Worm (Caenorhabditis elegans) whole organism, L3 larva: Measurements from ENCODE around the gene ZC15.1.
"Not testable (repeated sequence)": the region's sequence is repeated elsewhere in the genome, so short reads cannot be mapped to it uniquely, and the experiment has no call there.

Experiments
- R02D3.7 ChIP-seq: fragments of 150-350 bp; optimal IDR thresholded peaks from 2 replicates; lab custom pipeline; 2014; ENCODE audit warnings: missing biosample characterization, missing genetic modification characterization
- ZK546.5 ChIP-seq: sonication (generic microtip); optimal IDR thresholded peaks from 2 replicates; lab custom pipeline; 2017; ENCODE audit warnings: missing biosample characterization, missing genetic modification characterization
- aly-2 ChIP-seq: fragments of 150-350 bp; optimal IDR thresholded peaks from 2 replicates; lab custom pipeline; 2014; ENCODE audit warnings: missing biosample characterization, missing genetic modification characterization
- ceh-16 ChIP-seq: sonication (generic microtip); optimal IDR thresholded peaks from 2 replicates; lab custom pipeline; 2017; ENCODE audit warnings: missing biosample characterization, missing genetic modification characterization
- ceh-28 ChIP-seq: fragments of 150-350 bp; optimal IDR thresholded peaks from 2 replicates; lab custom pipeline; 2014; ENCODE audit warnings: missing biosample characterization, missing genetic modification reagents, missing genetic modification characterization
- ceh-82 ChIP-seq: fragments of 150-350 bp; optimal IDR thresholded peaks from 2 replicates; lab custom pipeline; 2014; ENCODE audit warnings: missing biosample characterization, missing genetic modification characterization
- ceh-9 ChIP-seq: sonication (generic microtip); optimal IDR thresholded peaks from 2 replicates; lab custom pipeline; 2018; ENCODE audit warnings: missing biosample characterization, missing genetic modification characterization
- daf-12 ChIP-seq: fragments of 150-350 bp; optimal IDR thresholded peaks from 2 replicates; lab custom pipeline; 2014; ENCODE audit warnings: missing biosample characterization, missing genetic modification reagents, missing genetic modification characterization
- egl-27 ChIP-seq: sonication (generic microtip); optimal IDR thresholded peaks from 4 replicates; lab custom pipeline; 2017; ENCODE audit warnings: missing biosample characterization, missing genetic modification reagents, missing genetic modification characterization
- egl-5 ChIP-seq: fragments of 150-350 bp; optimal IDR thresholded peaks from 2 replicates; lab custom pipeline; 2017; ENCODE audit warnings: missing biosample characterization, missing genetic modification reagents, missing genetic modification characterization, inconsistent platforms
- elt-2 ChIP-seq: sonication (generic microtip); optimal IDR thresholded peaks from 2 replicates; lab custom pipeline; 2016; ENCODE audit warnings: missing genetic modification reagents, mild to moderate bottlenecking, missing genetic modification characterization, missing compliant biosample characterization
- elt-3 ChIP-seq, 3 experiments: fragments of 150-350 bp in 1 of 3; sonication (generic microtip) in 2 of 3; optimal IDR thresholded peaks; 2 replicates in 2 of 3; 4 replicates in 1 of 3; lab custom pipeline; 2014 to 2017; ENCODE audit warnings: missing biosample characterization in 3 of 3, missing genetic modification characterization in 3 of 3
- eor-1 ChIP-seq, 2 experiments: fragments of 150-350 bp; optimal IDR thresholded peaks; 2 replicates each; lab custom pipeline; 2014 to 2018; ENCODE audit warnings: missing biosample characterization in 2 of 2, missing genetic modification characterization in 2 of 2
- fkh-10 ChIP-seq: sonication (generic microtip); optimal IDR thresholded peaks from 2 replicates; lab custom pipeline; 2017; ENCODE audit warnings: missing biosample characterization, missing genetic modification reagents, missing genetic modification characterization
- fos-1 ChIP-seq: fragments of 150-350 bp; optimal IDR thresholded peaks from 2 replicates; lab custom pipeline; 2014; ENCODE audit warnings: missing biosample characterization, missing genetic modification characterization
- hmg-11 ChIP-seq: sonication (generic microtip); optimal IDR thresholded peaks from 2 replicates; lab custom pipeline; 2016; ENCODE audit warnings: missing genetic modification characterization, missing compliant biosample characterization
- jun-1 ChIP-seq: fragments of 150-350 bp; optimal IDR thresholded peaks from 2 replicates; lab custom pipeline; 2014; ENCODE audit warnings: missing biosample characterization, missing genetic modification reagents, missing genetic modification characterization
- lin-39 ChIP-seq: fragments of 150-350 bp; optimal IDR thresholded peaks from 2 replicates; lab custom pipeline; 2018; ENCODE audit warnings: missing biosample characterization, missing genetic modification reagents, missing genetic modification characterization
- nfya-1 ChIP-seq: sonication (generic microtip); optimal IDR thresholded peaks from 2 replicates; lab custom pipeline; 2017; ENCODE audit warnings: missing genetic modification characterization, mild to moderate bottlenecking, missing compliant biosample characterization, antibody characterized with exemption, moderate library complexity; ENCODE audit not compliant: insufficient read depth
- nhr-11 ChIP-seq: fragments of 150-350 bp; optimal IDR thresholded peaks from 2 replicates; lab custom pipeline; 2014; ENCODE audit warnings: missing biosample characterization, missing genetic modification characterization
- nhr-12 ChIP-seq: fragments of 150-350 bp; optimal IDR thresholded peaks from 2 replicates; lab custom pipeline; 2014; ENCODE audit warnings: missing biosample characterization, missing genetic modification characterization
- nhr-23 ChIP-seq: fragments of 150-350 bp; optimal IDR thresholded peaks from 2 replicates; lab custom pipeline; 2014; ENCODE audit warnings: missing biosample characterization, missing genetic modification reagents, missing genetic modification characterization
- nhr-237 ChIP-seq: fragments of 150-350 bp; optimal IDR thresholded peaks from 2 replicates; lab custom pipeline; 2014; ENCODE audit warnings: missing biosample characterization, missing genetic modification characterization
- nhr-25 ChIP-seq: sonication (generic microtip); optimal IDR thresholded peaks from 2 replicates; lab custom pipeline; 2017; ENCODE audit warnings: missing biosample characterization, missing genetic modification characterization
- nhr-43 ChIP-seq: sonication (generic microtip); optimal IDR thresholded peaks from 2 replicates; lab custom pipeline; 2016; ENCODE audit warnings: mild to moderate bottlenecking, missing genetic modification characterization, missing compliant biosample characterization; ENCODE audit not compliant: poor library complexity, severe bottlenecking
- nhr-67 ChIP-seq: fragments of 150-350 bp; optimal IDR thresholded peaks from 2 replicates; lab custom pipeline; 2014; ENCODE audit warnings: missing biosample characterization, missing genetic modification characterization
- nhr-76 ChIP-seq: fragments of 150-350 bp; sonication (generic microtip); optimal IDR thresholded peaks from 5 replicates; lab custom pipeline; 2014; ENCODE audit warnings: missing biosample characterization, missing genetic modification characterization
- nhr-77 ChIP-seq: fragments of 150-350 bp; optimal IDR thresholded peaks from 2 replicates; lab custom pipeline; 2014; ENCODE audit warnings: missing biosample characterization, missing genetic modification characterization
- pha-4 ChIP-seq: fragments of 150-350 bp; optimal IDR thresholded peaks from 2 replicates; lab custom pipeline; 2014; ENCODE audit warnings: missing biosample characterization, missing genetic modification reagents, missing genetic modification characterization
- pqm-1 ChIP-seq: fragments of 150-350 bp; optimal IDR thresholded peaks from 2 replicates; lab custom pipeline; 2017; ENCODE audit warnings: missing biosample characterization, missing genetic modification characterization, inconsistent platforms
- skn-1 ChIP-seq: fragments of 150-350 bp; optimal IDR thresholded peaks from 2 replicates; lab custom pipeline; 2014; ENCODE audit warnings: missing biosample characterization, missing genetic modification characterization
- snpc-4 ChIP-seq: fragments of 150-350 bp; optimal IDR thresholded peaks from 2 replicates; lab custom pipeline; 2014; ENCODE audit warnings: missing biosample characterization, missing genetic modification characterization
- unc-39 ChIP-seq: sonication (generic microtip); optimal IDR thresholded peaks from 4 replicates; lab custom pipeline; 2017; ENCODE audit warnings: missing biosample characterization, missing genetic modification characterization
- unc-62 ChIP-seq: fragments of 150-350 bp; sonication (generic microtip); optimal IDR thresholded peaks from 4 replicates; lab custom pipeline; 2014; ENCODE audit warnings: missing biosample characterization, missing genetic modification reagents, missing genetic modification characterization
- zag-1 ChIP-seq: fragments of 150-350 bp; optimal IDR thresholded peaks from 2 replicates; lab custom pipeline; 2014; ENCODE audit warnings: missing biosample characterization, missing genetic modification characterization
- ztf-11 ChIP-seq: fragments of 150-350 bp; optimal IDR thresholded peaks from 2 replicates; lab custom pipeline; 2014; ENCODE audit warnings: missing biosample characterization, missing genetic modification characterization
- ztf-4 ChIP-seq: fragments of 150-350 bp; optimal IDR thresholded peaks from 2 replicates; lab custom pipeline; 2014; ENCODE audit warnings: missing biosample characterization, missing genetic modification characterization

The ZC15.1 gene

ce11 chrV:20279811-20280317, 26.0 kb upstream of the ZC15.1 start, which contains the start of gene pqn-94:
Gene pqn-94, minus strand, starts transcription at chrV:20279861.
- TF ChIP-seq R02D3.7 (tag; lab: Kevin White, UChicago) (no peak), nhr-23 (tag; lab: Kevin White, UChicago) (no peak), pha-4 (tag; lab: Kevin White, UChicago) (peak; percentile 75), nhr-76 (tag; lab: Kevin White, UChicago) (no peak), zag-1 (tag; lab: Kevin White, UChicago) (no peak), nhr-67 (tag; lab: Kevin White, UChicago) (no peak), pqm-1 (no peak)

- TF ChIP-seq lin-39 (tag; lab: Kevin White, UChicago) (no peak), ZK546.5 (tag; lab: Kevin White, UChicago) (no peak), nhr-11 (tag; lab: Kevin White, UChicago) (no peak), unc-62 (GFP tag; lab: Kevin White, UChicago) (no peak), skn-1 (no peak), jun-1 (tag; lab: Kevin White, UChicago) (no peak), nfya-1 (tag; lab: Kevin White, UChicago) (no peak), ztf-4 (tag; lab: Kevin White, UChicago) (no peak)
These were observed 23.1 kb upstream of the ZC15.1 start for ce11 chrV:20282827-20283226.

ce11 chrV:20289317-20289716, 16.6 kb upstream of the ZC15.1 start, which contains the start of gene mlt-4:
Gene mlt-4, minus strand, starts transcription at chrV:20289417.
- TF ChIP-seq fkh-10 (no peak), nhr-11 (tag; lab: Kevin White, UChicago) (no peak), aly-2 (tag; lab: Kevin White, UChicago) (no peak)

- TF ChIP-seq fkh-10 (no peak), nhr-43 (tag; lab: Kevin White, UChicago) (no peak), nhr-237 (tag; lab: Kevin White, UChicago) (no peak), nhr-77 (tag; lab: Kevin White, UChicago) (no peak), pqm-1 (no peak), nhr-25 (tag; lab: Kevin White, UChicago) (no peak), unc-39 (tag; lab: Kevin White, UChicago) (no peak), egl-5 (tag; lab: Kevin White, UChicago) (no peak), fos-1 (no peak)
These were observed 11.5 kb upstream of the ZC15.1 start, which contains the start of gene clec-261 for ce11 chrV:20294388-20294787. Gene clec-261, minus strand, starts transcription at chrV:20294488.

- no peak for TF ChIP-seq elt-3 (tag; optimal IDR thresholded peaks at IDR 0.05; lab: Kevin White, UChicago)
- TF ChIP-seq egl-27 = no peak
- TF ChIP-seq nhr-76 (tag; lab: Kevin White, UChicago) = no peak
- no peak for TF ChIP-seq ceh-28 (tag; lab: Kevin White, UChicago)
- TF ChIP-seq unc-62 (GFP tag; lab: Kevin White, UChicago) = no peak
- TF ChIP-seq R02D3.7 (tag; lab: Kevin White, UChicago) = no peak
These were observed 8.3 kb upstream of the ZC15.1 start, which contains the start of gene ZC15.5 for ce11 chrV:20297650-20298049. Gene ZC15.5, plus strand, starts transcription at chrV:20297950.

- TF ChIP-seq elt-2; ztf-11; nhr-12 (tag; lab: Kevin White, UChicago): not testable (repeated sequence)
These were observed 2.6 kb upstream of the ZC15.1 start, which contains the start of gene ZC15.3 for ce11 chrV:20303288-20303687. Gene ZC15.3, plus strand, starts transcription at chrV:20303588.

ce11 chrV:20310575-20310974, 4.7 kb downstream of the ZC15.1 start, which contains the start of gene ZC15.10:
Gene ZC15.10, plus strand, starts transcription at chrV:20310736.
- TF ChIP-seq eor-1 (tag; optimal IDR thresholded peaks at IDR 0.05; lab: Kevin White, UChicago) = no peak
- TF ChIP-seq ceh-9 = no peak
- no peak for TF ChIP-seq ceh-82 (tag; lab: Kevin White, UChicago)
- TF ChIP-seq daf-12 (tag; lab: Kevin White, UChicago) = no peak
- no peak for TF ChIP-seq snpc-4
- TF ChIP-seq ceh-16 = no peak
- no peak for TF ChIP-seq pqm-1
- TF ChIP-seq hmg-11 = no peak
- TF ChIP-seq nhr-11 (tag; lab: Kevin White, UChicago) = no peak
- no peak for TF ChIP-seq nfya-1 (tag; lab: Kevin White, UChicago)
- no peak for TF ChIP-seq lin-39 (tag; lab: Kevin White, UChicago)
- no peak for TF ChIP-seq unc-62 (GFP tag; lab: Kevin White, UChicago)
- no peak for TF ChIP-seq ceh-28 (tag; lab: Kevin White, UChicago)
- no peak for TF ChIP-seq fkh-10
- no peak for TF ChIP-seq aly-2 (tag; lab: Kevin White, UChicago)
- no peak for TF ChIP-seq elt-2
- no peak for TF ChIP-seq nhr-237 (tag; lab: Kevin White, UChicago)
- no peak for TF ChIP-seq pha-4 (tag; lab: Kevin White, UChicago)
- no peak for TF ChIP-seq ztf-11
